Worm (Caenorhabditis elegans) whole organism, midembryonic: Measurements from ENCODE around the gene F10C2.3.
A peak's percentile ranks its signal among the peaks of the same experiment; 100 is the strongest.

ENCODE experiments used
- T22C8.4 ChIP-seq: fragments of 200-800 bp; sonication (Bioruptor generic); IDR thresholded peaks from 2 replicates; pipeline ENCODE4 v1.3.6; 2022; ENCODE audit warnings: missing genetic modification characterization, missing compliant biosample characterization
- cog-1 ChIP-seq: sonication (generic microtip); optimal IDR thresholded peaks from 2 replicates; lab custom pipeline; 2016; ENCODE audit warnings: missing genetic modification characterization, missing compliant biosample characterization
- flt-1 ChIP-seq: fragments of 200-800 bp; sonication (Bioruptor generic); IDR thresholded peaks from 2 replicates; pipeline ENCODE4 v1.3.6; 2022; ENCODE audit warnings: missing genetic modification characterization, missing compliant biosample characterization
- klf-2 ChIP-seq: fragments of 200-800 bp; sonication (Bioruptor generic); conservative IDR thresholded peaks from 2 replicates; pipeline ENCODE4 v1.3.6; 2022; ENCODE audit warnings: missing genetic modification reagents, missing genetic modification characterization, missing compliant biosample characterization
- med-1 ChIP-seq: sonication (generic microtip); optimal IDR thresholded peaks from 2 replicates; lab custom pipeline; 2017; ENCODE audit warnings: missing genetic modification characterization, mild to moderate bottlenecking, missing compliant biosample characterization, antibody characterized with exemption, missing genetic modification reagents; ENCODE audit not compliant: insufficient read depth
- ref-1 ChIP-seq: fragments of 200-800 bp; sonication (Bioruptor generic); conservative IDR thresholded peaks from 2 replicates; pipeline ENCODE4 v1.3.6; 2022; ENCODE audit warnings: missing genetic modification reagents, missing genetic modification characterization, missing compliant biosample characterization
- tab-1 ChIP-seq: fragments of 200-800 bp; sonication (Bioruptor generic); IDR thresholded peaks from 2 replicates; pipeline ENCODE4 v1.3.6; 2022; ENCODE audit warnings: missing genetic modification characterization, missing compliant biosample characterization
- ztf-23 ChIP-seq: fragments of 200-800 bp; sonication (Bioruptor generic); IDR thresholded peaks from 2 replicates; pipeline ENCODE4 v1.3.6; 2022; ENCODE audit warnings: missing genetic modification reagents, missing genetic modification characterization, missing compliant biosample characterization
- ztf-29 ChIP-seq: fragments of 200-800 bp; sonication (Bioruptor generic); IDR thresholded peaks from 2 replicates; pipeline ENCODE4 v1.3.6; 2022; ENCODE audit warnings: missing genetic modification reagents, missing genetic modification characterization, missing compliant biosample characterization

Gene F10C2.3

DNA sequence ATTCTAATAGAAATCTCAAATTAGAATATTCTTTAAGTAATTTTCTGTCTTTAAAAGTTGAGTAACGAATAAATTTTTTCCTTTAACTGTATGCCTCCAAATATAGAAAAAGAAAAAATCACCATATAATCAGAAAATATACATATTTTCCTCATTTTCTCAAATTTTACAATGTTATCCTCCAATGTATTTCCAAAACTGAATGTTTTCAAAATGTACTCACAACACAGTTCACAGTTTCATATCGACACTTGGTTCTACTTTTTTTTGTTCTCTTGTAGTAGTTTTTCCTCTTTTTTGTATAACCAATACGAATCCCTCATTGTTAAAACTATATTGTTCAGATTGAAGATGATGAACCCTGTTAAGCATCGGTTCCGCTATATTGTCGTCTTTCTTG is 33.5 kb downstream of the F10C2.3 start, which contains the start of gene F10C2.7:
Gene F10C2.7 (plus strand): TSS at position 301 of the 400 bp plus-strand sequence.
- TF ChIP-seq flt-1 (GFP tag; lab: Robert Waterston, UW) (no peak), cog-1 (tag; lab: Kevin White, UChicago) (no peak), ztf-23 (GFP tag; lab: Robert Waterston, UW) (no peak), T22C8.4 (GFP tag; lab: Robert Waterston, UW) (no peak), med-1 (GFP tag; lab: Kevin White, UChicago) (no peak), klf-2 (GFP tag; lab: Robert Waterston, UW) (no peak), ztf-29 (no peak), tab-1 (GFP tag; lab: Robert Waterston, UW) (no peak), ref-1 (no peak)

DNA sequence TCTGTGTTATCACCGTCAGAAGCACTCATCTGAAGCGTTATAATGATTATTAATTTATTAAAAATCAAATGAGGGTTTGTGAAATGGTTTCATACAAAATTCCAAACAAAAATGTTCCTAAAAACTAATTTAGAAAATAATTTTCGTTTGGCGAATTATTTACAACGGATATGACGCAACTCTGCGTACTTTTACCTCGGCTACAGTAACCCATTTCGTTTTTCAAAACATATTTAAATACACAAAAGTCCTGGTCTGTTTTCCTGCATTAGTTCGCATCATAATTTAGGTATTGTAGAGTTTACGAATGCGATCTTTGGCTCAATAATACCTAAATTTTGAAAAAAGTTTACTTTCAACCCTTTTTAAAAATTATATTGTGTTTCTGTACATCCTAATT is 39.6 kb downstream of the F10C2.3 start, which contains the start of gene R07B7.2:
Gene R07B7.2 (minus strand): TSS at position 35 of the 400 bp plus-strand sequence.
- no peak for TF ChIP-seq med-1 (GFP tag; lab: Kevin White, UChicago)
- no peak for TF ChIP-seq cog-1 (tag; lab: Kevin White, UChicago)
- TF ChIP-seq ztf-23 (GFP tag; lab: Robert Waterston, UW), result no peak
- TF ChIP-seq tab-1 (GFP tag; lab: Robert Waterston, UW), result no peak
- no peak for TF ChIP-seq flt-1 (GFP tag; lab: Robert Waterston, UW)
- TF ChIP-seq ztf-29, result no peak
- TF ChIP-seq klf-2 (GFP tag; lab: Robert Waterston, UW), result no peak
- TF ChIP-seq T22C8.4 (GFP tag; lab: Robert Waterston, UW), result no peak
- no peak for TF ChIP-seq ref-1

DNA sequence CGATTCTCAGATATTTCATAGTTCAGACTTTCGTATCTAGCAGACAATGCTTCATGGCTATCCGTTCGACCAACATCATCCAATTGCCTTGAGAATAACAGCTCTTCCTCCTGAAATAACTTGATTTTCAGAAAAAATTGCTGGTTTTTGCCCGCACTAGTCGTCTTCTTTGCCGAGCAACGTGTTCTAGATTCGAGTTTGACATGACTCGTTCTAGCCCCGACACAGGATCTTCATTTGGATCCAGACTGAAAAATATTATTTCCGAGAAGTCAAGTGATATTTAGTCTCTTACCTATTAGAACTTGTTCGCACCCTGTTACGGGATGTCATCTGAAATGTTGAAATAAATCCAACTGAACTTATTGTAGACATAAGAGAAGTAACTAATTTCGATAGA is 42.9 kb downstream of the F10C2.3 start, which contains the start of gene clh-6:
Gene clh-6 (minus strand): TSS at position 333 of the 400 bp plus-strand sequence.
- TF ChIP-seq flt-1 (GFP tag; lab: Robert Waterston, UW), result 0 out of 2 replicates have a peak, but pooled peaks have one; percentile 29
- no peak for TF ChIP-seq cog-1 (tag; lab: Kevin White, UChicago)
- TF ChIP-seq ztf-23 (GFP tag; lab: Robert Waterston, UW), result 0 out of 2 replicates have a peak, but pooled peaks have one; percentile 31
- no peak for TF ChIP-seq T22C8.4 (GFP tag; lab: Robert Waterston, UW)

DNA sequence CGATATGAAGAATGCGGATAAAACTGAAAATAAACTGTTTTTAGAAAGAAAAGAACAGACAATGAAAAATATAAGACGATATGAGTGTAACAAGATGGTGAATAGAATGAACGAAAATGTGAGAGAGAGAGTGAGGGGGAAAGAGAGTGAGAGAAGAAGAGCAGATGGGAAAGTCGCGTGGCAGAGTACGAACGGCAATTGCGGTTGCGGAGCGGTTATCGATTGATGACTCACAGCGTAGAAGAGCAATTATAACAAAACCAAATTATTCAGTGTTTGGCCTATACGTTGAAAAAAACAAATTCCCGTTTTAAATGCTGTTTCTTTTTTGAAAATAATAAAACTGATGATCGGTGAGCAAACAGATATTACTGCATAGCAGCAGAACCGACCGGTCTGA is 45.2 kb downstream of the F10C2.3 start, which contains the start of gene pqn-53:
Gene pqn-53 (minus strand): TSS at position 23 of the 400 bp plus-strand sequence.
- 0 out of 2 replicates have a peak, but pooled peaks have one; percentile 46 for TF ChIP-seq flt-1 (GFP tag; lab: Robert Waterston, UW)
- no peak for TF ChIP-seq cog-1 (tag; lab: Kevin White, UChicago)
- TF ChIP-seq klf-2 (GFP tag; lab: Robert Waterston, UW), result no peak
- no peak for TF ChIP-seq tab-1 (GFP tag; lab: Robert Waterston, UW)
- no peak for TF ChIP-seq ztf-29
- TF ChIP-seq T22C8.4 (GFP tag; lab: Robert Waterston, UW), result peak; percentile 48; the same call in 1 of the 2 replicates

DNA sequence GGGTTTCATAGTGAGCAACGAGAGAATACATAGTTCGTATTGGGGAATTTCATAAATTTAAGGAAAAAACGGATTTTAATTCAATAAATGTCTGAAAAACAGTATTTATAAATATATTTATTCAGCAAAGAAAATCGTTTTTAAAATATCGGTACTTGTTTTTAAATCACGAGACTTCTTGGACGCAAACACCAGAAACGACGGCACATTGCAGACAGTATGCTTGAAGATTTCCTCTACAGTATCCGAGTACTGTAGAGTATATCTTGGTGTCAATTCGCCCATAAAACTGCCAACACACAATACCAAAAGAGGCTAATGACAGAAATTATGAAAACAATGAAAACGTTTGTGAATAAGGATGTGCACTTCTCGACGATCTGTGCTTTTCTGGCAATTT is 45.7 kb downstream of the F10C2.3 start:
- TF ChIP-seq ztf-29 (no peak), ztf-23 (GFP tag; lab: Robert Waterston, UW) (no peak), med-1 (GFP tag; lab: Kevin White, UChicago) (no peak), T22C8.4 (GFP tag; lab: Robert Waterston, UW) (no peak), cog-1 (tag; lab: Kevin White, UChicago) (no peak), flt-1 (GFP tag; lab: Robert Waterston, UW) (no peak), ref-1 (no peak), klf-2 (GFP tag; lab: Robert Waterston, UW) (no peak), tab-1 (GFP tag; lab: Robert Waterston, UW) (no peak)

DNA sequence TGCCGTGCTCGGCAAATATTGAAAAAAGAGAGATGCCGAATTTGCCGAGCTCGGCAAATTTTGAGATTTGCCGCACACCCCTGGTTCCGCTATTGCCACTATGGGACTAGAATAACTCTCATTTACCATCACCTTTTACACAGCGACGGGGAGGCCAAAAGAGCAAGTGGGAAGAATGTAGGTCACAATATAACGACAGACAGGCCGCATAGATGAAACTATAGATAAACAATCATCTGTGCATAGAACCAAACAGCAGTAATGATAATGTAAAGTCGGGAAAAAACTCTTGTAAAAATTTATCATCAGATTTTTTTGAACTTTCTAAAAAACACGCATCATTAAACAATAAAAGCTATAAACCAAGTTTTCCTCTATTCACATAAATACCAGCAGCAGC is 48.3 kb downstream of the F10C2.3 start, which contains the start of gene kmo-2:
Gene kmo-2 (minus strand): TSS at position 101 of the 400 bp plus-strand sequence.
- TF ChIP-seq cog-1 (tag; lab: Kevin White, UChicago) (no peak), flt-1 (GFP tag; lab: Robert Waterston, UW) (no peak), T22C8.4 (GFP tag; lab: Robert Waterston, UW) (no peak), tab-1 (GFP tag; lab: Robert Waterston, UW) (no peak), klf-2 (GFP tag; lab: Robert Waterston, UW) (no peak), ref-1 (no peak), ztf-23 (GFP tag; lab: Robert Waterston, UW) (no peak), med-1 (GFP tag; lab: Kevin White, UChicago) (no peak), ztf-29 (no peak)

DNA sequence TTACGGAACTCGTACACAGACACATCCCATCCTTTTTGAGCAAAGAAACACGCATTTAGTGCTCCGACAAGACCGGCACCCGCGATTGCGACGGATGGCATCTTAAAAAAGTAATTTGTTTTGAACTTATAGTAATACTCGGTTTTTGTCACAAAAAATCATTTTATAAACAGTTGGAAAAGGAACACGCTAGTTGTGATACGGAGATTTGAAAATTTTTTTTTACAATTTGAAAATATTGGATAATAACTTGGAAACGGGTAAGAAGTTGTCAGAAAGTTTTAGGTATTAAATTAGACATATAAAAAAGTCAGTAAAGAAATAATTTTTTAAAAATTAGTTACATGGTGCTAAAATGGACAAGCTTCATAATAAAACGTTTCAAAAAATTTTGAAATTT is 50.3 kb downstream of the F10C2.3 start, which contains the start of gene kmo-1:
Gene kmo-1 (minus strand): TSS at position 101 of the 400 bp plus-strand sequence.
- no peak for TF ChIP-seq ztf-23 (GFP tag; lab: Robert Waterston, UW)
- TF ChIP-seq T22C8.4 (GFP tag; lab: Robert Waterston, UW), result no peak
- no peak for TF ChIP-seq ref-1
- no peak for TF ChIP-seq med-1 (GFP tag; lab: Kevin White, UChicago)
- no peak for TF ChIP-seq tab-1 (GFP tag; lab: Robert Waterston, UW)
- TF ChIP-seq klf-2 (GFP tag; lab: Robert Waterston, UW), result no peak
- no peak for TF ChIP-seq cog-1 (tag; lab: Kevin White, UChicago)
- TF ChIP-seq flt-1 (GFP tag; lab: Robert Waterston, UW), result no peak
- no peak for TF ChIP-seq ztf-29

DNA sequence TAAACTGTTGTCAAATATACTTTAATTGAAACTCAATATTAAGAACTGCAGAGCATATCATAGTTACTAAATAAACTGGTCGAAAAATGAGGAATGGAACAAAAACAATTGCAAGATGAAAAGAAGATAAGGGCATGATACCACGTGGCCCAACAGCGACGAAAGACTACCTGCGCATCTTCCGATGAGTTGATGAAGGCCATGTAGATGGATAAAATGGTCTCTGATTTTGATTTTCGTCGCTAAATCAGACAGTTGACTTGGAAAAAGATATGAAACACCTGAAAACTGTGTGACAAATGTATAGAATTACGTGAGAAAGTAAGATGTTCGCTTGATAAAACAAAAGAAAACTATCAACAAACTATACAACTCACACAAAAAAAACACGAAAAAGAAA is 51.4 kb downstream of the F10C2.3 start:
- TF ChIP-seq flt-1 (GFP tag; lab: Robert Waterston, UW) (no peak), T22C8.4 (GFP tag; lab: Robert Waterston, UW) (no peak), ztf-29 (no peak), klf-2 (GFP tag; lab: Robert Waterston, UW) (no peak), ztf-23 (GFP tag; lab: Robert Waterston, UW) (no peak), cog-1 (tag; lab: Kevin White, UChicago) (no peak), tab-1 (GFP tag; lab: Robert Waterston, UW) (no peak), ref-1 (no peak), med-1 (GFP tag; lab: Kevin White, UChicago) (no peak)
